Fruit fly (Drosophila melanogaster) whole organism, prepupa: Measurements from ENCODE around the gene Nipsnap.
A peak's percentile ranks its signal among the peaks of the same experiment; 100 is the strongest.

Source experiments
- Blimp-1 ChIP-seq: fragments of 200-800 bp; sonication (Bioruptor generic); optimal IDR thresholded peaks from 3 replicates; lab custom pipeline; 2017; ENCODE audit warnings: missing biosample characterization, missing genetic modification characterization, mild to moderate bottlenecking, moderate library complexity, missing genetic modification reagents
- CG10631 ChIP-seq: fragments of 200-800 bp; sonication (Bioruptor generic); optimal IDR thresholded peaks from 2 replicates; lab custom pipeline; 2016; ENCODE audit warnings: missing biosample characterization, missing genetic modification characterization
- CG10669 ChIP-seq: fragments of 200-800 bp; sonication (Bioruptor generic); optimal IDR thresholded peaks from 3 replicates; lab custom pipeline; 2018; ENCODE audit warnings: missing biosample characterization, mild to moderate bottlenecking, missing genetic modification characterization, moderate library complexity
- CG11294 ChIP-seq: fragments of 200-800 bp; sonication (Bioruptor generic); IDR thresholded peaks from 2 replicates; pipeline ENCODE4 v1.3.6; 2022; ENCODE audit warnings: missing biosample characterization, missing genetic modification characterization
- CG11902 ChIP-seq: fragments of 200-800 bp; sonication (Bioruptor generic); optimal IDR thresholded peaks from 3 replicates; lab custom pipeline; 2016; ENCODE audit warnings: missing biosample characterization, missing genetic modification characterization
- CG15336 ChIP-seq: fragments of 200-800 bp; sonication (Bioruptor generic); IDR thresholded peaks from 2 replicates; pipeline ENCODE4 v1.3.6; 2022; ENCODE audit warnings: missing biosample characterization, missing genetic modification characterization
- CG1621 ChIP-seq: fragments of 200-800 bp; sonication (Bioruptor generic); optimal IDR thresholded peaks from 3 replicates; lab custom pipeline; 2018; ENCODE audit warnings: missing biosample characterization, mild to moderate bottlenecking, missing genetic modification characterization
- CG16779 ChIP-seq: fragments of 200-800 bp; sonication (Bioruptor generic); optimal IDR thresholded peaks from 3 replicates; lab custom pipeline; 2017; ENCODE audit warnings: missing biosample characterization, mild to moderate bottlenecking, missing genetic modification characterization
- CG3032 ChIP-seq: fragments of 200-800 bp; optimal IDR thresholded peaks from 2 replicates; lab custom pipeline; 2019; ENCODE audit warnings: missing biosample characterization, mild to moderate bottlenecking, missing genetic modification characterization, moderate library complexity
- CG31627 ChIP-seq: fragments of 200-800 bp; sonication (Bioruptor generic); optimal IDR thresholded peaks from 3 replicates; lab custom pipeline; 2016; ENCODE audit warnings: missing biosample characterization, missing genetic modification characterization
- CG32006 ChIP-seq: fragments of 200-800 bp; sonication (Bioruptor generic); optimal IDR thresholded peaks from 3 replicates; lab custom pipeline; 2017; ENCODE audit warnings: missing biosample characterization, mild to moderate bottlenecking, missing genetic modification characterization
- CG34406 ChIP-seq: fragments of 200-800 bp; sonication (Bioruptor generic); optimal IDR thresholded peaks from 3 replicates; lab custom pipeline; 2016; ENCODE audit warnings: missing biosample characterization, missing genetic modification characterization
- CG3919 ChIP-seq: fragments of 200-800 bp; sonication (Bioruptor generic); optimal IDR thresholded peaks from 3 replicates; lab custom pipeline; 2016; ENCODE audit warnings: missing biosample characterization, missing genetic modification characterization
- CG4318 ChIP-seq: fragments of 200-800 bp; sonication (Bioruptor generic); optimal IDR thresholded peaks from 3 replicates; lab custom pipeline; 2017; ENCODE audit warnings: missing biosample characterization, mild to moderate bottlenecking, missing genetic modification characterization
- CG6163 ChIP-seq: fragments of 200-800 bp; sonication (Bioruptor generic); IDR thresholded peaks from 3 replicates; pipeline ENCODE4 v1.3.6; 2022; ENCODE audit warnings: missing biosample characterization, missing genetic modification characterization
- CG6276 ChIP-seq: fragments of 200-800 bp; sonication (Bioruptor generic); optimal IDR thresholded peaks from 2 replicates; lab custom pipeline; 2017; ENCODE audit warnings: missing biosample characterization, mild to moderate bottlenecking, missing genetic modification characterization
- CG6792 ChIP-seq: fragments of 200-800 bp; sonication (Bioruptor generic); optimal IDR thresholded peaks from 3 replicates; lab custom pipeline; 2016; ENCODE audit warnings: missing biosample characterization, missing genetic modification characterization
- CG6808 ChIP-seq: fragments of 200-800 bp; sonication (Bioruptor generic); optimal IDR thresholded peaks from 3 replicates; lab custom pipeline; 2017; ENCODE audit warnings: missing biosample characterization, missing genetic modification characterization, mild to moderate bottlenecking, moderate library complexity, missing genetic modification reagents
- CG6854 ChIP-seq: fragments of 200-800 bp; sonication (Bioruptor generic); optimal IDR thresholded peaks from 2 replicates; lab custom pipeline; 2017; ENCODE audit warnings: missing biosample characterization, mild to moderate bottlenecking, missing genetic modification characterization
- CG7368 ChIP-seq: fragments of 200-800 bp; sonication (Bioruptor generic); optimal IDR thresholded peaks from 3 replicates; lab custom pipeline; 2016; ENCODE audit warnings: missing biosample characterization, missing genetic modification characterization
- CG8119 ChIP-seq: fragments of 200-800 bp; sonication (Bioruptor generic); IDR thresholded peaks from 3 replicates; pipeline ENCODE4 v1.3.6; 2022; ENCODE audit warnings: missing biosample characterization, missing genetic modification characterization
- CG8632 ChIP-seq: fragments of 200-800 bp; sonication (Bioruptor generic); optimal IDR thresholded peaks from 3 replicates; lab custom pipeline; 2016; ENCODE audit warnings: missing biosample characterization, missing genetic modification characterization
- CG9139 ChIP-seq: fragments of 200-800 bp; sonication (Bioruptor generic); optimal IDR thresholded peaks from 3 replicates; lab custom pipeline; 2017; ENCODE audit warnings: missing biosample characterization, mild to moderate bottlenecking, missing genetic modification characterization
- Eip78C ChIP-seq: fragments of 200-800 bp; sonication (Bioruptor generic); peaks from one replicate; lab custom pipeline; 2016; ENCODE audit warnings: missing biosample characterization, missing genetic modification characterization
- Eip93F ChIP-seq: fragments of 200-800 bp; sonication (Bioruptor generic); optimal IDR thresholded peaks from 2 replicates; lab custom pipeline; 2016; ENCODE audit warnings: missing biosample characterization, mild to moderate bottlenecking, missing genetic modification characterization
- Ets21C ChIP-seq: fragments of 200-800 bp; sonication (Bioruptor generic); optimal IDR thresholded peaks from 3 replicates; lab custom pipeline; 2016; ENCODE audit warnings: missing biosample characterization, missing genetic modification characterization
- Ets96B ChIP-seq: fragments of 200-800 bp; optimal IDR thresholded peaks from 2 replicates; lab custom pipeline; 2019; ENCODE audit warnings: missing biosample characterization, mild to moderate bottlenecking, missing genetic modification characterization, moderate library complexity
- Gug ChIP-seq: fragments of 200-800 bp; sonication (Bioruptor generic); IDR thresholded peaks from 2 replicates; pipeline ENCODE4 v1.3.6; 2022; ENCODE audit warnings: missing biosample characterization, missing genetic modification characterization
- Hr39 ChIP-seq: fragments of 200-800 bp; sonication (Bioruptor generic); optimal IDR thresholded peaks from 2 replicates; lab custom pipeline; 2016; ENCODE audit warnings: missing biosample characterization, missing genetic modification characterization
- Hr4 ChIP-seq: fragments of 200-800 bp; sonication (Bioruptor generic); optimal IDR thresholded peaks from 3 replicates; lab custom pipeline; 2016; ENCODE audit warnings: missing biosample characterization, missing genetic modification characterization
- Lpt ChIP-seq: fragments of 200-800 bp; sonication (Bioruptor generic); optimal IDR thresholded peaks from 3 replicates; lab custom pipeline; 2016; ENCODE audit warnings: missing biosample characterization, missing genetic modification characterization
- OdsH ChIP-seq: fragments of 200-800 bp; sonication (Bioruptor generic); optimal IDR thresholded peaks from 3 replicates; lab custom pipeline; 2016; ENCODE audit warnings: missing biosample characterization, missing genetic modification characterization
- Sox102F ChIP-seq: fragments of 200-800 bp; sonication (Bioruptor generic); optimal IDR thresholded peaks from 2 replicates; lab custom pipeline; 2016; ENCODE audit warnings: missing biosample characterization, mild to moderate bottlenecking, missing genetic modification characterization
- Sox14 ChIP-seq: fragments of 200-800 bp; sonication (Bioruptor generic); optimal IDR thresholded peaks from 3 replicates; lab custom pipeline; 2016; ENCODE audit warnings: missing biosample characterization, missing genetic modification characterization
- Sox15 ChIP-seq: fragments of 200-800 bp; sonication (Bioruptor generic); optimal IDR thresholded peaks from 3 replicates; lab custom pipeline; 2016; ENCODE audit warnings: missing biosample characterization, missing genetic modification characterization
- acj6 ChIP-seq: fragments of 200-800 bp; sonication (Bioruptor generic); optimal IDR thresholded peaks from 3 replicates; lab custom pipeline; 2016; ENCODE audit warnings: missing biosample characterization, missing genetic modification characterization
- cyc ChIP-seq: fragments of 200-800 bp; sonication (Bioruptor generic); optimal IDR thresholded peaks from 3 replicates; lab custom pipeline; 2016; ENCODE audit warnings: missing biosample characterization, missing genetic modification characterization
- dac ChIP-seq: fragments of 200-800 bp; sonication (Bioruptor generic); optimal IDR thresholded peaks from 2 replicates; lab custom pipeline; 2017; ENCODE audit warnings: missing biosample characterization, mild to moderate bottlenecking, missing genetic modification characterization
- dsx ChIP-seq: fragments of 200-800 bp; optimal IDR thresholded peaks from 3 replicates; lab custom pipeline; 2019; ENCODE audit warnings: missing biosample characterization, mild to moderate bottlenecking, missing genetic modification characterization, moderate library complexity; ENCODE audit not compliant: poor library complexity, severe bottlenecking
- eg ChIP-seq: fragments of 200-800 bp; sonication (Bioruptor generic); IDR thresholded peaks from 3 replicates; pipeline ENCODE4 v1.3.6; 2022; ENCODE audit warnings: missing biosample characterization, missing genetic modification characterization
- esn ChIP-seq: fragments of 200-800 bp; sonication (Bioruptor generic); optimal IDR thresholded peaks from 2 replicates; lab custom pipeline; 2016; ENCODE audit warnings: missing biosample characterization, mild to moderate bottlenecking, missing genetic modification characterization, moderate library complexity
- fd59A ChIP-seq: fragments of 200-800 bp; sonication (Bioruptor generic); optimal IDR thresholded peaks from 2 replicates; lab custom pipeline; 2017; ENCODE audit warnings: missing biosample characterization, mild to moderate bottlenecking, missing genetic modification characterization, missing genetic modification reagents
- fd85E ChIP-seq: fragments of 200-800 bp; sonication (Bioruptor generic); optimal IDR thresholded peaks from 3 replicates; lab custom pipeline; 2016; ENCODE audit warnings: missing biosample characterization, missing genetic modification characterization
- fkh ChIP-seq: fragments of 200-800 bp; sonication (Bioruptor generic); optimal IDR thresholded peaks from 3 replicates; lab custom pipeline; 2017; ENCODE audit warnings: missing biosample characterization, mild to moderate bottlenecking, missing genetic modification characterization, moderate library complexity
- lz ChIP-seq: fragments of 200-800 bp; sonication (Bioruptor generic); optimal IDR thresholded peaks from 3 replicates; lab custom pipeline; 2016; ENCODE audit warnings: missing biosample characterization, missing genetic modification characterization
- pdm3 ChIP-seq: fragments of 200-800 bp; sonication (Bioruptor generic); optimal IDR thresholded peaks from 3 replicates; lab custom pipeline; 2016; ENCODE audit warnings: missing biosample characterization, missing genetic modification characterization
- spab ChIP-seq: fragments of 200-800 bp; sonication (Bioruptor generic); optimal IDR thresholded peaks from 2 replicates; lab custom pipeline; 2017; ENCODE audit warnings: missing biosample characterization, mild to moderate bottlenecking, missing genetic modification characterization, missing genetic modification reagents
- svp ChIP-seq: fragments of 200-800 bp; sonication (Bioruptor generic); peaks from one replicate; lab custom pipeline; 2016; ENCODE audit warnings: missing biosample characterization, missing genetic modification characterization
- topi ChIP-seq: fragments of 200-800 bp; sonication (Bioruptor generic); optimal IDR thresholded peaks from 3 replicates; lab custom pipeline; 2016; ENCODE audit warnings: missing biosample characterization, missing genetic modification characterization

The Nipsnap gene

DNA sequence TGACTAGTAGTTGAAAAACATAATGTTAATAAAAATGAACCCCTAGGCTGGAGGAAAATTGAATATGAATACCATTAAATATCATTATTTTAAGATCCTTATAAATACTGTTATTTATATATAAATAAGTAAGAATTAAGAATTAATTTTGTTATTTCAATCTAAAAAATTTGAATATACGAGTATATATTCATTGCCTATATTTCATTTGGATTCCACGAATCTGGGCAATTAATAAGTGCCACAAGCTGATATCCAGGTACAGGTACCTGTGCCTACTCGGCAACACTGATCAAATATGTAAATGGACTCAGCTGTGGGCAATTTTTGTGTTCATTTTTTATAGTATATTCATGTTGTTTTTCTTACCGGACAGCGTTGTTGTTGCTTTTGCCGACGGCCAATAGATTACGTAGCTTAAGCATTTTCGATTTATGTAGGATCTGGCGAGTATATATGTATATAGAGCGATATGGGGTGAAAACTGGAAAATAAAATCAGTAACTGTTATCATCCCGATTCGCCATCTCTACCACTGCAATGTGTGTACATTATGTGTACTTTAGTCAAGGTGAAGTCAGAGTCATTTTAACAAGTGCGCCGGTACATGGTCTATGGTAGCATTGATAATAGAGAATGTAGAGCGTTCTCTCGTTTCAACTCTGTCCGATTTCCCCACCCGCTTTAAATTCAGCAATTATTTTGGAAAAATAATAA, 552 bp downstream of the Nipsnap start:
- TF ChIP-seq CG3032 (tag; lab: Kevin White, UChicago) (peak; percentile 0), Eip93F (GFP tag; lab: Kevin White, UChicago) (no peak), svp (GFP tag; lab: Kevin White, UChicago) (no peak), CG6854 (GFP tag; lab: Kevin White, UChicago) (peak; percentile 19), CG7368 (GFP tag; lab: Kevin White, UChicago) (no peak), fkh (GFP tag; lab: Kevin White, UChicago) (peak; percentile 36), Eip78C (GFP tag; lab: Kevin White, UChicago) (peak; percentile 62), esn (GFP tag; lab: Kevin White, UChicago) (no peak)

DNA sequence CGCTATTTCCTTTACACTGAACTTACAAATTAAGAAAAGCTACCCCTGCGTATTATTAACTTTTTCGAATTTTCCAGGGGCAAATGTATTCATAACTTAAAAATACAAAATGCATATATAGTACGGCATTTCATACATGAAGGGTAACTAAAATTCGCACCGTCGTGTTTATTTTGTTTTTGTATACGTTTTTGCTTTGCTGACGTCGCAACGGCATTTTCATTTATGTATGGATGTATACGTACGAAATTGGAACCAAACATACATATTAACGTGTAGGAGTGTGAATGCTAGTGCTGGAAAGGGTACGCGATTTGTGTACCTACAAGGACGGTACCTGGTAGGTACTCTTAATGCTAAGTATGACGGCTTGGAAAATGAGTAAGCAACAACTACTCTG, 1.2 kb downstream of the Nipsnap start:
- peak; percentile 9 for TF ChIP-seq esn (GFP tag; lab: Kevin White, UChicago)
- no peak for TF ChIP-seq CG4318 (GFP tag; lab: Kevin White, UChicago)
- TF ChIP-seq Gug (GFP tag; lab: Robert Waterston, UW) = no peak
- no peak for TF ChIP-seq svp (GFP tag; lab: Kevin White, UChicago)
- TF ChIP-seq fd59A (GFP tag; lab: Kevin White, UChicago) = no peak
- peak; percentile 18 for TF ChIP-seq Hr39
- peak; percentile 6 for TF ChIP-seq CG31627
- no peak for TF ChIP-seq cyc (GFP tag; lab: Kevin White, UChicago)
- TF ChIP-seq CG10631 (GFP tag; lab: Kevin White, UChicago) = no peak
- no peak for TF ChIP-seq Sox14 (GFP tag; lab: Kevin White, UChicago)
- no peak for TF ChIP-seq CG11294
- TF ChIP-seq spab (GFP tag; lab: Kevin White, UChicago) = no peak
- TF ChIP-seq Sox102F (GFP tag; lab: Kevin White, UChicago) = peak; percentile 22
- TF ChIP-seq CG3919 (GFP tag; lab: Kevin White, UChicago) = no peak
- TF ChIP-seq Blimp-1 (GFP tag; lab: Kevin White, UChicago) = no peak
- no peak for TF ChIP-seq CG7368 (GFP tag; lab: Kevin White, UChicago)
- TF ChIP-seq CG15336 (GFP tag; lab: Robert Waterston, UW) = 0 out of 2 replicates have a peak, but pooled peaks have one; percentile 26
- TF ChIP-seq CG6276 (GFP tag; lab: Kevin White, UChicago) = no peak
- no peak for TF ChIP-seq Eip93F (GFP tag; lab: Kevin White, UChicago)
- TF ChIP-seq CG34406 = no peak
- TF ChIP-seq Sox15 (GFP tag; lab: Kevin White, UChicago) = no peak
- TF ChIP-seq CG10669 (GFP tag; lab: Kevin White, UChicago) = no peak
- no peak for TF ChIP-seq CG8632
- peak; percentile 3 for TF ChIP-seq Ets96B (tag; lab: Kevin White, UChicago)
- TF ChIP-seq CG1621 = no peak
- TF ChIP-seq dac (GFP tag; lab: Kevin White, UChicago) = no peak
- peak; percentile 21 for TF ChIP-seq topi (GFP tag; lab: Kevin White, UChicago)
- TF ChIP-seq CG8119 = no peak
- peak; percentile 32 for TF ChIP-seq OdsH
- peak; percentile 47 for TF ChIP-seq pdm3 (GFP tag; lab: Kevin White, UChicago)
- no peak for TF ChIP-seq CG9139 (GFP tag; lab: Kevin White, UChicago)
- no peak for TF ChIP-seq Ets21C
- no peak for TF ChIP-seq eg (GFP tag; lab: Robert Waterston, UW)
- no peak for TF ChIP-seq dsx (GFP tag; lab: Kevin White, UChicago)
- TF ChIP-seq Lpt (GFP tag; lab: Kevin White, UChicago) = no peak
- TF ChIP-seq CG6163 (GFP tag; lab: Robert Waterston, UW) = no peak
- no peak for TF ChIP-seq CG11902 (GFP tag; lab: Kevin White, UChicago)
- TF ChIP-seq Eip78C (GFP tag; lab: Kevin White, UChicago) = peak; percentile 72
- peak; percentile 25 for TF ChIP-seq acj6 (GFP tag; lab: Kevin White, UChicago)
- TF ChIP-seq lz (GFP tag; lab: Kevin White, UChicago) = no peak
- no peak for TF ChIP-seq CG6808 (GFP tag; lab: Kevin White, UChicago)
- TF ChIP-seq CG32006 = no peak
- no peak for TF ChIP-seq CG6792 (GFP tag; lab: Kevin White, UChicago)
- TF ChIP-seq fd85E = no peak
- TF ChIP-seq Hr4 (GFP tag; lab: Kevin White, UChicago) = no peak
- no peak for TF ChIP-seq CG16779 (tag; lab: Kevin White, UChicago)
